Worm (Caenorhabditis elegans): ENCODE measurements around the gene suex-2.

The suex-2 gene

DNA sequence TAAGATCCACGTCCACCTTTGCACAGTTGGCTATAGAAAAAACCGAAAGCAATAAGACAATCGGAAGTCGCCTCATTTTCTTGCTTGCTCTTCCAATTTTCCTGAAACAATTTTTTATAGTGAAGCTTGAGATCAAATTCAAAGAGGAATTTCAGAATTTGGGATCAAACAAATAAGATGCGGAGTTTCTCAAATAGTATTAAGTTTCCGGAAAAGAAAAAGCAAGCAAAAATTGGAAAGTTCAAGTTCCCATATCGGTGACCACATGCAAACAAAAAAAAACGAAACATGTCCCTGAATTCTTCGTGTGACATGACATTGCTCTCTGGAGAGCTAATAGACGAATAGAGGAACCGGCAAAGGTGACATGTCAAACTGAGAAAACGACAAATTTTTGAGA lies 37.2 kb downstream of the suex-2 start, which contains the start of gene unc-129:
Gene unc-129 (minus strand): TSS at position 101 of the 400 bp plus-strand sequence.
- no peak for TF ChIP-seq unc-62 (GFP tag; optimal IDR thresholded peaks at IDR 0.05)

DNA sequence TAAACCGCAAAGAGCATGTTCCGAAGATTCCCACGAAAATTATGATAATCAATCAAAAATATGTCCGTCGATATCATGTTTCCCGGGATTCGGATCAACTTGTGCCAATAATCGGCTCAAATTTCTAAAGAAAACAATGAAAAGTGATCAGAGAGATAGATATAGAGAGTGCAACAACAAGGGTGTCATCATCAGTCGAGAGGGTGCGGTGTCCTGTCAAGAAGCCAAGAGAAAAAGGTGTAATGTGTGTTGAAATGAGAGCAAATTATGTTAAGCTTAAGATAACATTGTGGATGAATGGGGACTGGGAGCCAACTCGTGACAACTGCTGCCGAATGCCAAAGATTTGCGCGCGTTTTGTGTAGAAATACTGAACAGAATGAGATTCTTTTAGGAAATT lies 39.9 kb downstream of the suex-2 start:
- TF ChIP-seq unc-62 (GFP tag; optimal IDR thresholded peaks at IDR 0.05), result no peak

DNA sequence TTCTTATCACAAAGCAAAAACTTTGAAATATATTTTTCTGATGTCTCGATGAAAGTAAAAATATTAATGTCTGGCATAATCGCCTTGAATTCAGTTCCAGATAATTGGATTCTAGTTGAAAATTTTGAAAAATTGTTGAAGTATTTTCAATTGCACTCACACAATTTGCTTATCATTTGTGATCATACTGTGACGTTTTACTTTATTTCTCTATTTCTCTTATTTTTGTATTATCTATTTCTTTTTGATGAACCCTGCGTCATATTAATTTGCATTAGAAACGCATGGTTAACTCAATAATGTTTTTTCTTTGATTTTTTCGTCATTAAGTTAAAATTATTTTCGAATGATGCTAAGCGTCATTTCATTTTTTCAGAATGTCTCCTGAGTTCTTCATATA lies 42.2 kb downstream of the suex-2 start, which contains the start of gene C53D6.11:
Gene C53D6.11 (plus strand): TSS at position 328 of the 400 bp plus-strand sequence.
- TF ChIP-seq unc-62 (GFP tag; optimal IDR thresholded peaks at IDR 0.05), result no peak

DNA sequence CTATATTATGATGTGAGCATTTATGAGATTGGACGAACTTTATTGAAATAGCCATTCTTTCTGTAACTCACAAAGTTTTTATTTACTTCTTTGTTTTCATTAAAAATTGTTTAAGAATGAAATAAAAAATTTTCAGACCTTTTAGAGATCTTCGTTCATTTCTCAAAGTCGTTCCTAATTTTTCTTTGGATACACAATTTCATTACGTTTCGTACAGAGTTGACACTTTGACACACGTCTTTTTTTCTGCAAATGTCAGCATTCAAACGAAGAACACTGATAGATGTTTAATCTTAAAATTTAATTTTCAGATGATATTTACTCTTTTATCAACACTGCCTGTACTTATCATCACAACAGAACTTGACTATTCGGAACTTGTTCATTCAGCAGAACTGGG lies 48.4 kb downstream of the suex-2 start, which contains the start of gene acc-2:
Gene acc-2 (plus strand): TSS at position 301 of the 400 bp plus-strand sequence.
- no peak for TF ChIP-seq unc-62 (GFP tag; optimal IDR thresholded peaks at IDR 0.05)
